Worm (Caenorhabditis elegans) whole organism, young adult: ENCODE data around the gene kin-2.

Source experiments
- F23B12.7 ChIP-seq: sonication (generic microtip); optimal IDR thresholded peaks from 2 replicates; lab custom pipeline; 2017; ENCODE audit warnings: missing genetic modification characterization, mild to moderate bottlenecking, missing compliant biosample characterization, antibody characterized with exemption, moderate library complexity; ENCODE audit not compliant: insufficient read depth
- ZK185.1 ChIP-seq: sonication (generic microtip); optimal IDR thresholded peaks from 2 replicates; lab custom pipeline; 2016; ENCODE audit warnings: mild to moderate bottlenecking, missing genetic modification characterization, missing compliant biosample characterization; ENCODE audit not compliant: poor library complexity, severe bottlenecking
- ama-1 ChIP-seq, 3 experiments: fragments of 150-350 bp in 1 of 3; sonication (generic microtip) in 2 of 3; optimal IDR thresholded peaks; 2 replicates each; lab custom pipeline; 2014 to 2018; ENCODE audit warnings: missing biosample characterization in 2 of 3, missing genetic modification characterization in 2 of 3, missing genetic modification reagents in 2 of 3
- attf-5 ChIP-seq: fragments of 200-800 bp; sonication (Bioruptor generic); optimal IDR thresholded peaks from 2 replicates; lab custom pipeline; 2018; ENCODE audit warnings: mild to moderate bottlenecking, missing genetic modification characterization, missing compliant biosample characterization
- attf-6 ChIP-seq: fragments of 200-800 bp; sonication (Bioruptor generic); IDR thresholded peaks from 2 replicates; pipeline ENCODE4 v1.3.6; 2022; ENCODE audit warnings: missing genetic modification reagents, missing genetic modification characterization, missing compliant biosample characterization
- ceh-100 ChIP-seq: fragments of 200-800 bp; sonication (Bioruptor generic); IDR thresholded peaks from 2 replicates; pipeline ENCODE4 v1.3.6; 2022; ENCODE audit warnings: missing genetic modification reagents, missing genetic modification characterization, missing compliant biosample characterization
- efl-1 ChIP-seq: fragments of 150-350 bp; optimal IDR thresholded peaks from 2 replicates; lab custom pipeline; 2014; ENCODE audit warnings: missing biosample characterization, missing genetic modification reagents, missing genetic modification characterization
- mes-4 ChIP-seq: sonication (generic microtip); optimal IDR thresholded peaks from 2 replicates; lab custom pipeline; 2016; ENCODE audit warnings: missing genotype, missing genetic modification characterization, missing compliant biosample characterization
- nfyb-1 ChIP-seq: fragments of 200-800 bp; sonication (Bioruptor generic); IDR thresholded peaks from 2 replicates; pipeline ENCODE4 v1.3.6; 2022; ENCODE audit warnings: missing genetic modification reagents, missing genetic modification characterization, missing compliant biosample characterization
- pha-4 ChIP-seq: fragments of 150-350 bp; sonication (generic microtip); optimal IDR thresholded peaks from 2 replicates; lab custom pipeline; 2014; ENCODE audit warnings: missing biosample characterization, missing genetic modification reagents, missing genetic modification characterization
- sptf-2 ChIP-seq: fragments of 200-800 bp; sonication (Bioruptor generic); optimal IDR thresholded peaks from 2 replicates; lab custom pipeline; 2018; ENCODE audit warnings: mild to moderate bottlenecking, missing genetic modification characterization, missing compliant biosample characterization
- unc-62 ChIP-seq: fragments of 150-350 bp; optimal IDR thresholded peaks from 2 replicates; lab custom pipeline; 2014; ENCODE audit warnings: missing biosample characterization, missing genetic modification reagents, missing genetic modification characterization

ce11 chrX:5985720-5986119 lies 8.1 kb upstream of the kin-2 start:
- TF ChIP-seq attf-6 (GFP tag; lab: Robert Waterston, UW) (no peak), pha-4 (tag; lab: Kevin White, UChicago) (no peak), ZK185.1 (no peak), nfyb-1 (GFP tag; lab: Robert Waterston, UW) (no peak), mes-4 (tag; lab: Kevin White, UChicago) (no peak), sptf-2 (GFP tag; lab: Kevin White, UChicago) (no peak), unc-62 (no peak), F23B12.7 (tag; lab: Kevin White, UChicago) (no peak), efl-1 (GFP tag; lab: Kevin White, UChicago) (no peak), ama-1 (optimal IDR thresholded peaks at IDR 0.05; lab: Kevin White, UChicago) (no peak), ama-1 (GFP tag; optimal IDR thresholded peaks at IDR 0.05; lab: Kevin White, UChicago) (no peak), ceh-100 (no peak), attf-5 (GFP tag; lab: Kevin White, UChicago) (no peak)
